Worm (Caenorhabditis elegans) whole organism, L3 larva: ENCODE data around the gene vdac-1.

Source experiments
- ama-1 ChIP-seq: fragments of 150-350 bp; optimal IDR thresholded peaks from 2 replicates; lab custom pipeline; 2018
- egl-5 ChIP-seq: fragments of 150-350 bp; optimal IDR thresholded peaks from 2 replicates; lab custom pipeline; 2017; ENCODE audit warnings: missing biosample characterization, missing genetic modification reagents, missing genetic modification characterization, inconsistent platforms
- elt-1 ChIP-seq: fragments of 150-350 bp; optimal IDR thresholded peaks from 2 replicates; lab custom pipeline; 2014; ENCODE audit warnings: missing biosample characterization, missing genetic modification characterization
- elt-2 ChIP-seq: sonication (generic microtip); optimal IDR thresholded peaks from 2 replicates; lab custom pipeline; 2016; ENCODE audit warnings: missing genetic modification reagents, mild to moderate bottlenecking, missing genetic modification characterization, missing compliant biosample characterization
- elt-3 ChIP-seq, 3 experiments: fragments of 150-350 bp in 1 of 3; sonication (generic microtip) in 2 of 3; optimal IDR thresholded peaks; 2 replicates in 2 of 3; 4 replicates in 1 of 3; lab custom pipeline; 2014 to 2017; ENCODE audit warnings: missing biosample characterization in 3 of 3, missing genetic modification characterization in 3 of 3
- eor-1 ChIP-seq, 2 experiments: fragments of 150-350 bp; optimal IDR thresholded peaks; 2 replicates each; lab custom pipeline; 2014 to 2018; ENCODE audit warnings: missing biosample characterization in 2 of 2, missing genetic modification characterization in 2 of 2
- hmg-11 ChIP-seq: sonication (generic microtip); optimal IDR thresholded peaks from 2 replicates; lab custom pipeline; 2016; ENCODE audit warnings: missing genetic modification characterization, missing compliant biosample characterization
- jun-1 ChIP-seq: fragments of 150-350 bp; optimal IDR thresholded peaks from 2 replicates; lab custom pipeline; 2014; ENCODE audit warnings: missing biosample characterization, missing genetic modification reagents, missing genetic modification characterization
- lin-15B ChIP-seq: fragments of 150-350 bp; optimal IDR thresholded peaks from 2 replicates; lab custom pipeline; 2014; ENCODE audit warnings: missing biosample characterization, missing genetic modification characterization
- lin-39 ChIP-seq: fragments of 150-350 bp; optimal IDR thresholded peaks from 2 replicates; lab custom pipeline; 2018; ENCODE audit warnings: missing biosample characterization, missing genetic modification reagents, missing genetic modification characterization
- nhr-11 ChIP-seq: fragments of 150-350 bp; optimal IDR thresholded peaks from 2 replicates; lab custom pipeline; 2014; ENCODE audit warnings: missing biosample characterization, missing genetic modification characterization
- nhr-12 ChIP-seq: fragments of 150-350 bp; optimal IDR thresholded peaks from 2 replicates; lab custom pipeline; 2014; ENCODE audit warnings: missing biosample characterization, missing genetic modification characterization
- nhr-28 ChIP-seq: fragments of 150-350 bp; optimal IDR thresholded peaks from 2 replicates; lab custom pipeline; 2014; ENCODE audit warnings: missing biosample characterization, missing genetic modification characterization
- nhr-43 ChIP-seq: sonication (generic microtip); optimal IDR thresholded peaks from 2 replicates; lab custom pipeline; 2016; ENCODE audit warnings: mild to moderate bottlenecking, missing genetic modification characterization, missing compliant biosample characterization; ENCODE audit not compliant: poor library complexity, severe bottlenecking
- nhr-77 ChIP-seq: fragments of 150-350 bp; optimal IDR thresholded peaks from 2 replicates; lab custom pipeline; 2014; ENCODE audit warnings: missing biosample characterization, missing genetic modification characterization
- pha-4 ChIP-seq: fragments of 150-350 bp; optimal IDR thresholded peaks from 2 replicates; lab custom pipeline; 2014; ENCODE audit warnings: missing biosample characterization, missing genetic modification reagents, missing genetic modification characterization
- pqm-1 ChIP-seq: fragments of 150-350 bp; optimal IDR thresholded peaks from 2 replicates; lab custom pipeline; 2017; ENCODE audit warnings: missing biosample characterization, missing genetic modification characterization, inconsistent platforms
- sea-2 ChIP-seq: fragments of 150-350 bp; sonication (generic microtip); optimal IDR thresholded peaks from 4 replicates; lab custom pipeline; 2014; ENCODE audit warnings: missing biosample characterization, missing genetic modification reagents, missing genetic modification characterization
- snpc-4 ChIP-seq: fragments of 150-350 bp; optimal IDR thresholded peaks from 2 replicates; lab custom pipeline; 2014; ENCODE audit warnings: missing biosample characterization, missing genetic modification characterization
- tbx-2 ChIP-seq: sonication (generic microtip); optimal IDR thresholded peaks from 2 replicates; lab custom pipeline; 2016; ENCODE audit warnings: mild to moderate bottlenecking, missing genetic modification characterization, missing compliant biosample characterization
- unc-39 ChIP-seq: sonication (generic microtip); optimal IDR thresholded peaks from 4 replicates; lab custom pipeline; 2017; ENCODE audit warnings: missing biosample characterization, missing genetic modification characterization
- zag-1 ChIP-seq: fragments of 150-350 bp; optimal IDR thresholded peaks from 2 replicates; lab custom pipeline; 2014; ENCODE audit warnings: missing biosample characterization, missing genetic modification characterization
- ztf-11 ChIP-seq: fragments of 150-350 bp; optimal IDR thresholded peaks from 2 replicates; lab custom pipeline; 2014; ENCODE audit warnings: missing biosample characterization, missing genetic modification characterization
- ztf-4 ChIP-seq: fragments of 150-350 bp; optimal IDR thresholded peaks from 2 replicates; lab custom pipeline; 2014; ENCODE audit warnings: missing biosample characterization, missing genetic modification characterization

vdac-1 gene

ce11 chrIV:7503322-7503721, 4.4 kb downstream of the vdac-1 start, which contains the start of gene glt-6:
TSS of gene glt-6 (plus strand) at chrIV:7503622.
- TF ChIP-seq nhr-77 (tag; lab: Kevin White, UChicago) (no peak), elt-1 (tag; lab: Kevin White, UChicago) (no peak), pha-4 (tag; lab: Kevin White, UChicago) (no peak), nhr-12 (tag; lab: Kevin White, UChicago) (no peak), jun-1 (tag; lab: Kevin White, UChicago) (no peak), hmg-11 (tag; lab: Kevin White, UChicago) (no peak), ztf-4 (tag; lab: Kevin White, UChicago) (no peak), elt-3 (tag; optimal IDR thresholded peaks at IDR 0.05; lab: Kevin White, UChicago) (no peak), unc-39 (no peak)

- TF ChIP-seq elt-2 (tag; lab: Kevin White, UChicago) (peak; percentile 46), ama-1 (lab: Kevin White, UChicago) (no peak)
These were observed 6.4 kb downstream of the vdac-1 start, which contains the start of gene F55G1.15 for ce11 chrIV:7501337-7501736. TSS of gene F55G1.15 (minus strand) at chrIV:7501437.

- TF ChIP-seq snpc-4 (tag; lab: Kevin White, UChicago) (no peak), sea-2 (no peak), elt-1 (tag; lab: Kevin White, UChicago) (peak; percentile 64)
These were observed 6.8 kb downstream of the vdac-1 start for ce11 chrIV:7500924-7501323.

- peak; percentile 63 for TF ChIP-seq snpc-4 (tag; lab: Kevin White, UChicago)
- no peak for TF ChIP-seq ama-1 (lab: Kevin White, UChicago)
- no peak for TF ChIP-seq nhr-11 (tag; lab: Kevin White, UChicago)
These were observed 8.4 kb downstream of the vdac-1 start for ce11 chrIV:7499302-7499701.

ce11 chrIV:7497750-7498149, 9.9 kb downstream of the vdac-1 start, which contains the start of gene egas-4:
TSS of gene egas-4 (minus strand) at chrIV:7497850.
- TF ChIP-seq lin-15B (tag; lab: Kevin White, UChicago): no peak
- no peak for TF ChIP-seq zag-1
- TF ChIP-seq egl-5 (tag; lab: Kevin White, UChicago): no peak
- TF ChIP-seq nhr-43: no peak
- no peak for TF ChIP-seq ztf-11 (tag; lab: Kevin White, UChicago)
- TF ChIP-seq tbx-2: no peak
- TF ChIP-seq eor-1 (tag; optimal IDR thresholded peaks at IDR 0.05; lab: Kevin White, UChicago): no peak
- no peak for TF ChIP-seq elt-2 (tag; lab: Kevin White, UChicago)

- no peak for TF ChIP-seq lin-15B (tag; lab: Kevin White, UChicago)
- TF ChIP-seq elt-2 (tag; lab: Kevin White, UChicago): peak; percentile 50
- peak; percentile 52 for TF ChIP-seq pqm-1 (tag; lab: Kevin White, UChicago)
- TF ChIP-seq, all 47 proteins: peak for 2
These were observed 10.5 kb downstream of the vdac-1 start for ce11 chrIV:7497205-7497604.

- TF ChIP-seq nhr-12 (tag; lab: Kevin White, UChicago): no peak
- TF ChIP-seq nhr-77 (tag; lab: Kevin White, UChicago): no peak
These were observed 16.2 kb downstream of the vdac-1 start, which contains the start of gene F55G1.1 for ce11 chrIV:7491464-7491863. TSS of gene F55G1.1 (plus strand) at chrIV:7491764.

- TF ChIP-seq nhr-28 (no peak), lin-39 (no peak), ztf-4 (tag; lab: Kevin White, UChicago) (no peak)
These were observed 19.3 kb downstream of the vdac-1 start for ce11 chrIV:7488457-7488783.
